Worm (Caenorhabditis elegans) whole organism, midembryonic: ENCODE measurements around the gene mif-4.

Experiments
- T22C8.4 ChIP-seq: fragments of 200-800 bp; sonication (Bioruptor generic); IDR thresholded peaks from 2 replicates; pipeline ENCODE4 v1.3.6; 2022; ENCODE audit warnings: missing genetic modification characterization, missing compliant biosample characterization
- cog-1 ChIP-seq: sonication (generic microtip); optimal IDR thresholded peaks from 2 replicates; lab custom pipeline; 2016; ENCODE audit warnings: missing genetic modification characterization, missing compliant biosample characterization
- flt-1 ChIP-seq: fragments of 200-800 bp; sonication (Bioruptor generic); IDR thresholded peaks from 2 replicates; pipeline ENCODE4 v1.3.6; 2022; ENCODE audit warnings: missing genetic modification characterization, missing compliant biosample characterization
- klf-2 ChIP-seq: fragments of 200-800 bp; sonication (Bioruptor generic); conservative IDR thresholded peaks from 2 replicates; pipeline ENCODE4 v1.3.6; 2022; ENCODE audit warnings: missing genetic modification reagents, missing genetic modification characterization, missing compliant biosample characterization
- med-1 ChIP-seq: sonication (generic microtip); optimal IDR thresholded peaks from 2 replicates; lab custom pipeline; 2017; ENCODE audit warnings: missing genetic modification characterization, mild to moderate bottlenecking, missing compliant biosample characterization, antibody characterized with exemption, missing genetic modification reagents; ENCODE audit not compliant: insufficient read depth
- ref-1 ChIP-seq: fragments of 200-800 bp; sonication (Bioruptor generic); conservative IDR thresholded peaks from 2 replicates; pipeline ENCODE4 v1.3.6; 2022; ENCODE audit warnings: missing genetic modification reagents, missing genetic modification characterization, missing compliant biosample characterization
- tab-1 ChIP-seq: fragments of 200-800 bp; sonication (Bioruptor generic); IDR thresholded peaks from 2 replicates; pipeline ENCODE4 v1.3.6; 2022; ENCODE audit warnings: missing genetic modification characterization, missing compliant biosample characterization
- ztf-23 ChIP-seq: fragments of 200-800 bp; sonication (Bioruptor generic); IDR thresholded peaks from 2 replicates; pipeline ENCODE4 v1.3.6; 2022; ENCODE audit warnings: missing genetic modification reagents, missing genetic modification characterization, missing compliant biosample characterization
- ztf-29 ChIP-seq: fragments of 200-800 bp; sonication (Bioruptor generic); IDR thresholded peaks from 2 replicates; pipeline ENCODE4 v1.3.6; 2022; ENCODE audit warnings: missing genetic modification reagents, missing genetic modification characterization, missing compliant biosample characterization

DNA sequence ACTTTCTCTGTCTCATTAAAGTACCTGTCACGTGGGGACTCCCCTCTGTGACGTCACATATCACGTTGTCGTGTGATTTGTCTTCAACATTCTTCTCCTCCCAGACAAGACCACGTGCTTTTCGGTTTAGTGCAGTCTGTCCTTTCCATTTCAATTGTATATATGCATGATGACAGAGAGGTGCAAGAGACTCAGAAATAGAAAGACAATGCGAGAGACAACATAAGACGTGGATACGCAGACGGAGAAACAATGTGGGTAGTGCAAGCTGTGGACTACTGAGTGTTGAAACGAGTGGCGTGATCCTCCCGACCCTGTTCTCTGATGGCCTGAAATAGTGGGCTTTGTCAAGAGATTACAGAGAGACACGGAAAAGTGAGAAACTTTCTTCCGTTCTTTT, 954 bp upstream of the mif-4 start:
- TF ChIP-seq ztf-23 (GFP tag; lab: Robert Waterston, UW) (no peak; the same call in 1 of the 2 replicates), ref-1 (GFP tag; lab: Robert Waterston, UW) (no peak), cog-1 (tag; lab: Kevin White, UChicago) (peak; percentile 44), ztf-29 (no peak), tab-1 (GFP tag; lab: Robert Waterston, UW) (no peak), klf-2 (GFP tag; lab: Robert Waterston, UW) (no peak), flt-1 (0 out of 2 replicates have a peak, but pooled peaks have one; percentile 50), T22C8.4 (no peak), med-1 (GFP tag; lab: Kevin White, UChicago) (no peak)
